Fruit fly (Drosophila melanogaster) whole organism, embryonic: ENCODE measurements around the gene CG42553.

Source experiments
- B-H2 ChIP-seq: fragments of 200-800 bp; sonication (Bioruptor generic); optimal IDR thresholded peaks from 2 replicates; lab custom pipeline; 2018; ENCODE audit warnings: missing biosample characterization, mild to moderate bottlenecking, missing genetic modification characterization
- Bteb2 ChIP-seq: fragments of 200-800 bp; sonication (Bioruptor generic); optimal IDR thresholded peaks from 2 replicates; lab custom pipeline; 2016; ENCODE audit warnings: missing biosample characterization, missing genetic modification characterization
- CG1024 ChIP-seq: fragments of 200-800 bp; sonication (Bioruptor generic); IDR thresholded peaks from 2 replicates; pipeline ENCODE4 v1.3.6; 2022; ENCODE audit warnings: missing biosample characterization, missing genetic modification characterization
- CG10979 ChIP-seq: fragments of 200-800 bp; sonication (Bioruptor generic); optimal IDR thresholded peaks from 2 replicates; lab custom pipeline; 2018; ENCODE audit warnings: missing biosample characterization, mild to moderate bottlenecking, missing genetic modification characterization, moderate library complexity
- CG13123 ChIP-seq: fragments of 200-800 bp; sonication (Bioruptor generic); optimal IDR thresholded peaks from 2 replicates; lab custom pipeline; 2016; ENCODE audit warnings: missing biosample characterization, missing genetic modification characterization
- CG13624 ChIP-seq: fragments of 200-800 bp; sonication (Bioruptor generic); optimal IDR thresholded peaks from 2 replicates; lab custom pipeline; 2016; ENCODE audit warnings: missing biosample characterization, missing genetic modification characterization
- CG14860 ChIP-seq: fragments of 200-800 bp; sonication (Bioruptor generic); IDR thresholded peaks from 3 replicates; pipeline ENCODE4 v1.3.6; 2022; ENCODE audit warnings: missing biosample characterization, missing genetic modification characterization; ENCODE audit not compliant: partially characterized antibody
- CG15514 ChIP-seq: fragments of 200-800 bp; sonication (Bioruptor generic); optimal IDR thresholded peaks from 3 replicates; lab custom pipeline; 2017; ENCODE audit warnings: missing biosample characterization, missing genetic modification characterization, mild to moderate bottlenecking, moderate library complexity, missing genetic modification reagents
- CG15601 ChIP-seq: fragments of 200-800 bp; sonication (Bioruptor generic); optimal IDR thresholded peaks from 3 replicates; lab custom pipeline; 2019; ENCODE audit warnings: missing biosample characterization, mild to moderate bottlenecking, missing genetic modification characterization, moderate library complexity
- CG15696 ChIP-seq: fragments of 200-800 bp; sonication (Bioruptor generic); optimal IDR thresholded peaks from 2 replicates; lab custom pipeline; 2019; ENCODE audit warnings: missing biosample characterization, mild to moderate bottlenecking, missing genetic modification characterization, moderate library complexity
- CG1647 ChIP-seq: fragments of 200-800 bp; sonication (Bioruptor generic); optimal IDR thresholded peaks from 3 replicates; lab custom pipeline; 2016; ENCODE audit warnings: missing biosample characterization, missing genetic modification characterization
- CG17186 ChIP-seq: fragments of 200-800 bp; sonication (Bioruptor generic); optimal IDR thresholded peaks from 3 replicates; lab custom pipeline; 2017; ENCODE audit warnings: missing biosample characterization, missing genetic modification reagents, missing genetic modification characterization
- CG17328 ChIP-seq: fragments of 200-800 bp; sonication (Bioruptor generic); IDR thresholded peaks from 2 replicates; pipeline ENCODE4 v1.3.6; 2022; ENCODE audit warnings: missing biosample characterization, missing genetic modification characterization
- CG17802 ChIP-seq: fragments of 200-800 bp; sonication (Bioruptor generic); optimal IDR thresholded peaks from 2 replicates; lab custom pipeline; 2018; ENCODE audit warnings: missing biosample characterization, mild to moderate bottlenecking, missing genetic modification characterization, moderate library complexity
- CG2199 ChIP-seq: fragments of 200-800 bp; sonication (Bioruptor generic); IDR thresholded peaks from 3 replicates; pipeline ENCODE4 v1.3.6; 2022; ENCODE audit warnings: missing biosample characterization, missing genetic modification characterization
- CG31388 ChIP-seq: fragments of 200-800 bp; sonication (Bioruptor generic); optimal IDR thresholded peaks from 2 replicates; lab custom pipeline; 2016; ENCODE audit warnings: missing biosample characterization, missing genetic modification characterization
- CG32532 ChIP-seq: fragments of 200-800 bp; sonication (Bioruptor generic); IDR thresholded peaks from 2 replicates; pipeline ENCODE4 v1.3.6; 2022; ENCODE audit warnings: missing biosample characterization, missing genetic modification characterization
- CG34376 ChIP-seq: fragments of 200-800 bp; sonication (Bioruptor generic); optimal IDR thresholded peaks from 2 replicates; lab custom pipeline; 2018; ENCODE audit warnings: missing biosample characterization, mild to moderate bottlenecking, missing genetic modification characterization
- CG3838 ChIP-seq: fragments of 200-800 bp; sonication (Bioruptor generic); optimal IDR thresholded peaks from 3 replicates; lab custom pipeline; 2016; ENCODE audit warnings: missing biosample characterization, missing genetic modification characterization
- CG4282 ChIP-seq: fragments of 200-800 bp; sonication (Bioruptor generic); optimal IDR thresholded peaks from 2 replicates; lab custom pipeline; 2016; ENCODE audit warnings: missing biosample characterization, missing genetic modification characterization
- CG4328 ChIP-seq: fragments of 200-800 bp; sonication (Bioruptor generic); optimal IDR thresholded peaks from 3 replicates; lab custom pipeline; 2017; ENCODE audit warnings: missing biosample characterization, missing genetic modification reagents, missing genetic modification characterization
- CG8478 ChIP-seq: fragments of >200 bp; optimal IDR thresholded peaks from 2 replicates; lab custom pipeline; 2018
- CTCF ChIP-seq: fragments of 200-800 bp; sonication (Bioruptor generic); optimal IDR thresholded peaks from 2 replicates; lab custom pipeline; 2017; ENCODE audit warnings: missing biosample characterization, mild to moderate bottlenecking, missing genetic modification characterization, moderate library complexity
- E2f2 ChIP-seq: fragments of 200-800 bp; sonication (Bioruptor generic); IDR thresholded peaks from 2 replicates; pipeline ENCODE4 v1.3.6; 2022; ENCODE audit warnings: missing biosample characterization, missing genetic modification characterization
- Gsc ChIP-seq: fragments of 200-800 bp; sonication (Bioruptor generic); IDR thresholded peaks from 2 replicates; pipeline ENCODE4 v1.3.6; 2022; ENCODE audit warnings: missing biosample characterization, missing genetic modification characterization
- Gug ChIP-seq: fragments of 200-800 bp; sonication (Bioruptor generic); IDR thresholded peaks from 4 replicates; pipeline ENCODE4 v1.3.6; 2022; ENCODE audit warnings: missing biosample characterization, missing genetic modification characterization
- Hey ChIP-seq: fragments of 200-800 bp; sonication (Bioruptor generic); optimal IDR thresholded peaks from 3 replicates; lab custom pipeline; 2018; ENCODE audit warnings: missing biosample characterization, mild to moderate bottlenecking, missing genetic modification characterization
- Lpt ChIP-seq: fragments of >200 bp; optimal IDR thresholded peaks from 2 replicates; lab custom pipeline; 2018; ENCODE audit warnings: missing biosample characterization, missing genetic modification characterization
- MTF-1 ChIP-seq: fragments of 200-800 bp; sonication (Bioruptor generic); optimal IDR thresholded peaks from 2 replicates; lab custom pipeline; 2018; ENCODE audit warnings: missing biosample characterization, mild to moderate bottlenecking, missing genetic modification characterization, borderline replicate concordance
- Max ChIP-seq: fragments of 200-800 bp; sonication (Bioruptor generic); optimal IDR thresholded peaks from 2 replicates; lab custom pipeline; 2016; ENCODE audit warnings: missing biosample characterization, mild to moderate bottlenecking, missing genetic modification characterization
- ab ChIP-seq: fragments of 200-800 bp; sonication (Bioruptor generic); optimal IDR thresholded peaks from 2 replicates; lab custom pipeline; 2016; ENCODE audit warnings: missing biosample characterization, missing genetic modification characterization
- cad ChIP-seq: fragments of >200 bp; optimal IDR thresholded peaks from 2 replicates; lab custom pipeline; 2017; ENCODE audit warnings: missing biosample characterization, missing genetic modification characterization
- chif ChIP-seq, 2 experiments: fragments of 200-800 bp; sonication (Bioruptor generic); optimal IDR thresholded peaks; 3 replicates each; lab custom pipeline; 2016; ENCODE audit warnings: missing biosample characterization in 2 of 2, missing genetic modification characterization in 2 of 2
- hbn ChIP-seq: fragments of 200-800 bp; sonication (Bioruptor generic); IDR thresholded peaks from 2 replicates; pipeline ENCODE4 v1.3.6; 2022; ENCODE audit warnings: missing biosample characterization, missing genetic modification characterization; ENCODE audit not compliant: partially characterized antibody
- hkb ChIP-seq, 2 experiments: fragments of 200-800 bp in 1 of 2; fragments of >200 bp in 1 of 2; sonication (Bioruptor generic) in 1 of 2; IDR thresholded peaks in 1 of 2; optimal IDR thresholded peaks in 1 of 2; 2 replicates each; pipeline versions ENCODE4 v1.3.6 to Lab custom; 2017 to 2022; ENCODE audit warnings: missing biosample characterization in 1 of 2, missing genetic modification characterization in 1 of 2
- kah ChIP-seq: fragments of 200-800 bp; sonication (Bioruptor generic); optimal IDR thresholded peaks from 2 replicates; lab custom pipeline; 2018; ENCODE audit warnings: missing biosample characterization, mild to moderate bottlenecking, missing genetic modification characterization
- klu ChIP-seq: fragments of 200-800 bp; sonication (Bioruptor generic); IDR thresholded peaks from 2 replicates; pipeline ENCODE4 v1.3.6; 2022; ENCODE audit warnings: missing biosample characterization, missing genetic modification characterization
- kni ChIP-seq: fragments of 200-800 bp; sonication (Bioruptor generic); optimal IDR thresholded peaks from 3 replicates; lab custom pipeline; 2017; ENCODE audit warnings: mild to moderate bottlenecking, missing biosample characterization, missing genetic modification reagents, missing genetic modification characterization
- lilli ChIP-seq: fragments of 200-800 bp; sonication (Bioruptor generic); optimal IDR thresholded peaks from 3 replicates; lab custom pipeline; 2016; ENCODE audit warnings: missing biosample characterization, missing genetic modification characterization
- mirr ChIP-seq: fragments of 200-800 bp; sonication (Bioruptor generic); optimal IDR thresholded peaks from 3 replicates; lab custom pipeline; 2018; ENCODE audit warnings: missing biosample characterization, mild to moderate bottlenecking, missing genetic modification characterization
- nerfin-2 ChIP-seq: fragments of 200-800 bp; sonication (Bioruptor generic); IDR thresholded peaks from 2 replicates; pipeline ENCODE4 v1.3.6; 2022; ENCODE audit warnings: missing biosample characterization, missing genetic modification characterization; ENCODE audit not compliant: partially characterized antibody
- p53 ChIP-seq: fragments of 200-800 bp; sonication (Bioruptor generic); optimal IDR thresholded peaks from 2 replicates; lab custom pipeline; 2016; ENCODE audit warnings: missing biosample characterization, missing genetic modification characterization
- pfk ChIP-seq: fragments of 200-800 bp; sonication (Bioruptor generic); optimal IDR thresholded peaks from 2 replicates; lab custom pipeline; 2018; ENCODE audit warnings: missing biosample characterization, mild to moderate bottlenecking, missing genetic modification characterization, moderate library complexity
- prd ChIP-seq, 3 experiments: fragments of >200 bp in 2 of 3; fragments of 200-800 bp in 1 of 3; sonication (Bioruptor generic) in 1 of 3; optimal IDR thresholded peaks in 2 of 3; IDR thresholded peaks in 1 of 3; 2 replicates in 2 of 3; 3 replicates in 1 of 3; pipeline versions ENCODE4 v1.3.6 to Lab custom; 2017 to 2022; ENCODE audit warnings: missing biosample characterization in 1 of 3, missing genetic modification characterization in 1 of 3
- row ChIP-seq: fragments of 200-800 bp; sonication (Bioruptor generic); IDR thresholded peaks from 3 replicates; pipeline ENCODE4 v1.3.6; 2022; ENCODE audit warnings: missing biosample characterization, missing genetic modification characterization
- stc ChIP-seq: fragments of 200-800 bp; sonication (Bioruptor generic); IDR thresholded peaks from 2 replicates; pipeline ENCODE4 v1.3.6; 2022; ENCODE audit warnings: missing biosample characterization, missing genetic modification characterization
- stwl ChIP-seq: fragments of 200-800 bp; sonication (Bioruptor generic); optimal IDR thresholded peaks from 3 replicates; lab custom pipeline; 2018; ENCODE audit warnings: missing biosample characterization, mild to moderate bottlenecking, missing genetic modification characterization, moderate library complexity
- unpg ChIP-seq: fragments of 200-800 bp; sonication (Bioruptor generic); optimal IDR thresholded peaks from 3 replicates; lab custom pipeline; 2018; ENCODE audit warnings: missing biosample characterization, mild to moderate bottlenecking, missing genetic modification characterization, moderate library complexity
- vfl ChIP-seq: fragments of 200-800 bp; sonication (Bioruptor generic); optimal IDR thresholded peaks from 2 replicates; lab custom pipeline; 2016; ENCODE audit warnings: missing biosample characterization, missing genetic modification characterization
- yki ChIP-seq: fragments of >200 bp; optimal IDR thresholded peaks from 3 replicates; lab custom pipeline; 2018

The CG42553 gene

DNA sequence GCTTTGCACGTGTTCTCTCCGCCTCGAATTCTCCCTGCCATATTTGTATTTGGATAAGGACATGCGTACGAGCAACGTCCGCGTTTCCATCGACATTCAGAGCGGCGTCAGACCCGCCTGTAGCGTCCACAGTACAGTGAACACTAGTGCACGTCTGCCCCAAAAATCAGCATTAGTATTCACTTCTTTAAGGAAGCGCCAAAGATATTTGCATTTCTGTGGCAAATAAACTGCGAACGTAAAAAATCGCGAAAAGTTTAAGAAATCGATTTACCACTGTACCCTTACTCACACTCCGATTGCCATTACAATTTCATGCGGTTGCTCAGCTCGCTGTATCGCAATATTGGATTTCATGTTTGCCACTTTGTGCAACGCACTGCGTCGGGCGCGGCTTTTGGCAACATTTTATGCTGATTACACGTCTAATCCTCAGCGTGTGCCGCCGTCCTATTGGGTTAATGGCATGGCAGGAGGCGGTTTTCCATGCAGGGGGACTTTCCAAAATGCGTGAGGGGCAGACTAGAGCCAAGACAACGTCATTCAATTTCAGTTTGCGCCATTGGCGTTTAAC lies 31.1 kb upstream of the CG42553 start (continued):
- TF ChIP-seq CG15696 (tag; lab: Kevin White, UChicago): peak; percentile 71
- peak; percentile 59 for TF ChIP-seq CG17186 (GFP tag; lab: Kevin White, UChicago)
- peak; percentile 83 to 94 for TF ChIP-seq chif (GFP tag; optimal IDR thresholded peaks at IDR 0.05; lab: Kevin White, UChicago)
- no peak for TF ChIP-seq CG14860
- TF ChIP-seq vfl (GFP tag; lab: Kevin White, UChicago): peak; percentile 81
- TF ChIP-seq CG17328 (GFP tag; lab: Robert Waterston, UW): peak; percentile 94
- peak; percentile 80 for TF ChIP-seq CG34376
- TF ChIP-seq CG32532 (GFP tag; lab: Robert Waterston, UW): peak; percentile 92
- TF ChIP-seq CG31388: peak; percentile 55
- TF ChIP-seq p53 (GFP tag; lab: Kevin White, UChicago): peak; percentile 69
- TF ChIP-seq ab (GFP tag; lab: Kevin White, UChicago): peak; percentile 68
- TF ChIP-seq CG17802 (tag; lab: Kevin White, UChicago): peak; percentile 72
- no peak; the same call in 1 of the 2 replicates for TF ChIP-seq nerfin-2 (GFP tag; lab: Robert Waterston, UW)
- TF ChIP-seq CG2199 (GFP tag; lab: Robert Waterston, UW): peak; percentile 94
- peak; percentile 98 for TF ChIP-seq Hey (tag; lab: Kevin White, UChicago)
- TF ChIP-seq Max (GFP tag; lab: Kevin White, UChicago): peak; percentile 77
- TF ChIP-seq CG13624 (GFP tag; lab: Kevin White, UChicago): peak; percentile 82
- peak; percentile 83 for TF ChIP-seq klu
- peak; percentile 59; the same call in 1 of the 2 replicates for TF ChIP-seq E2f2
- TF ChIP-seq pfk (GFP tag; lab: Kevin White, UChicago): no peak
- peak; percentile 67 for TF ChIP-seq MTF-1 (GFP tag; lab: Kevin White, UChicago)
- peak; percentile 77 for TF ChIP-seq CG13123
- no peak for TF ChIP-seq CG8478 (lab: Kevin White, UChicago)
- TF ChIP-seq Gsc (GFP tag; lab: Robert Waterston, UW): peak; percentile 77
- TF ChIP-seq hkb (optimal IDR thresholded peaks at IDR 0.05; lab: Kevin White, UChicago): no peak
- peak; percentile 91 for TF ChIP-seq hkb (GFP tag; IDR thresholded peaks at IDR 0.05; lab: Robert Waterston, UW)
- peak; percentile 3 for TF ChIP-seq CTCF (GFP tag; lab: Kevin White, UChicago)
- no peak for TF ChIP-seq hbn (GFP tag; lab: Robert Waterston, UW)
- peak; percentile 89 for TF ChIP-seq CG1647
- peak; percentile 94 for TF ChIP-seq Gug (GFP tag; lab: Robert Waterston, UW)
- TF ChIP-seq kni (GFP tag; lab: Kevin White, UChicago): peak; percentile 39
- peak; percentile 96 for TF ChIP-seq row (GFP tag; lab: Robert Waterston, UW)
- peak; percentile 52 for TF ChIP-seq kah (GFP tag; lab: Kevin White, UChicago)
- peak; percentile 67 for TF ChIP-seq Bteb2 (GFP tag; lab: Kevin White, UChicago)
- no peak for TF ChIP-seq prd (optimal IDR thresholded peaks at IDR 0.05; lab: Kevin White, UChicago)
- peak; percentile 96 for TF ChIP-seq prd (GFP tag; IDR thresholded peaks at IDR 0.05; lab: Robert Waterston, UW)
- peak; percentile 77 for TF ChIP-seq B-H2 (GFP tag; lab: Kevin White, UChicago)
- TF ChIP-seq yki (lab: Kevin White, UChicago): no peak
- peak; percentile 88 for TF ChIP-seq CG1024
- TF ChIP-seq cad (GFP tag; lab: Kevin White, UChicago): no peak
- TF ChIP-seq CG10979 (tag; lab: Kevin White, UChicago): peak; percentile 81
- TF ChIP-seq Lpt (GFP tag; lab: Kevin White, UChicago): no peak
- peak; percentile 67 for TF ChIP-seq mirr (GFP tag; lab: Kevin White, UChicago)
- peak; percentile 81 for TF ChIP-seq CG15601 (tag; lab: Kevin White, UChicago)
- TF ChIP-seq stc: peak; percentile 90
- TF ChIP-seq stwl (tag; lab: Kevin White, UChicago): peak; percentile 18
- TF ChIP-seq CG4328 (GFP tag; lab: Kevin White, UChicago): peak; percentile 37
- peak; percentile 54 for TF ChIP-seq CG4282 (GFP tag; lab: Kevin White, UChicago)
- TF ChIP-seq unpg (GFP tag; lab: Kevin White, UChicago): peak; percentile 91
- TF ChIP-seq CG3838: peak; percentile 47
- peak; percentile 91 for TF ChIP-seq lilli (GFP tag; lab: Kevin White, UChicago)
- TF ChIP-seq CG15514 (GFP tag; lab: Kevin White, UChicago): peak; percentile 77
